Fruit fly (Drosophila melanogaster): Measurements from ENCODE around the gene Svil.
A peak's percentile ranks its signal among the peaks of the same experiment; 100 is the strongest.

Svil gene

DNA sequence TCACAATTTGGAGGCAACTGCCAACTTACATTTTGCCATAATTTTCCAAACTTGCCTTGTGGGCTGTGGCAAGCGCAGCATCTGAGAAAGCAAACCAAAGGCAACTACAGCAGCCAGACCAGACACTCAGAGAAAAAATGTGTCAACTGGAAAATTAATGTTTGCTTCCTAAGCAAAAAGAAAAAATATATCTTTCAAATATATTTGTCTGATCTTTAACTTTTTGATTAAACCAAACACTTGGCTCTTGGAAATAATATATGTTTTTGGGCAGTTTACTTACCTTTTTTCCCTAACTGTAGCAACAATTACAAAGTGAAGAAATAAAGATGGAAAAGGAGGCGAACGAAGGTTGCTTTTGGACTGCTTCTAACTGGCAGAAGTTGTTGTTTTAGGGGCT is 109.8 kb downstream of the Svil start:
- TF ChIP-seq CG32121 (GFP tag; IDR thresholded peaks at IDR 0.05) (peak; percentile 41; the same call in 1 of the 2 replicates), gl (tag; optimal IDR thresholded peaks at IDR 0.05) (peak; percentile 85), CG4496 (GFP tag; IDR thresholded peaks at IDR 0.05) (peak; percentile 89), CG10348 (GFP tag; IDR thresholded peaks at IDR 0.05) (no peak), CG15710 (tag; optimal IDR thresholded peaks at IDR 0.05) (peak; percentile 79), CG8301 (tag; optimal IDR thresholded peaks at IDR 0.05) (peak; percentile 91), CG9948 (tag; optimal IDR thresholded peaks at IDR 0.05) (peak; percentile 96), CG34367 (tag; optimal IDR thresholded peaks at IDR 0.05) (peak; percentile 65), CG17806 (tag; optimal IDR thresholded peaks at IDR 0.05) (peak; percentile 96), EcR (GFP tag; optimal IDR thresholded peaks at IDR 0.05) (no peak), D1 (tag; optimal IDR thresholded peaks at IDR 0.05) (peak; percentile 90), CG12605 (GFP tag; IDR thresholded peaks at IDR 0.05) (peak; percentile 82), fd96Ca (GFP tag; IDR thresholded peaks at IDR 0.05) (0 out of 3 replicates have a peak, but pooled peaks have one; percentile 18), Pif1A (GFP tag; optimal IDR thresholded peaks at IDR 0.05) (peak; percentile 89), CG14655 (GFP tag; optimal IDR thresholded peaks at IDR 0.05) (peak; percentile 95), rn (GFP tag; IDR thresholded peaks at IDR 0.05) (no peak), Ets98B (GFP tag; IDR thresholded peaks at IDR 0.05) (peak; percentile 69), Snoo (tag; optimal IDR thresholded peaks at IDR 0.05) (peak; percentile 80), CG8159 (tag; optimal IDR thresholded peaks at IDR 0.05) (peak; percentile 89), Pif1B (GFP tag; optimal IDR thresholded peaks at IDR 0.05) (peak; percentile 80), CG13204 (GFP tag; optimal IDR thresholded peaks at IDR 0.05) (peak; percentile 3)

DNA sequence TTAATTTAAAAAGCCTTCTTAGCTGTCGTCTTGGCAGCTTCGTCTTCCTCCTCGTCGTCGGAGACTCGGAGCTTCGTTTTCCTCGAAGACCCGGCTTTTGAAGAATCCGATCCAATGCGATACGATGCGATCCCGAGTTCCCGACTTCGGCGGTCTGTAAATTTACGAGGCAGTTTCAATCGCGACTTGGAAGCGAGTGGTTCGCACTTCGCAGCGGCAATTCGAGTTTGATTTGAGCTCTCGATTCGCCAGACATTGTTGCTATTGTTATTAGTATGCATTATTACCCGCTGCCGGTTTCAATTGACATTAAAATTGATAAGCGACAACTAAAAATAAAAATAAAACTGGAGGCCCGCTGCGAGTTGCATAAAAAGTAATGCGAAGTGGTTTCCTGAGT is 111.2 kb downstream of the Svil start, which contains the start of gene CG1146:
CG1146 (plus strand) TSS at position 171 of the 400 bp plus-strand sequence.
- TF ChIP-seq Ets98B (GFP tag; IDR thresholded peaks at IDR 0.05) (peak; percentile 52; the same call in 1 of the 2 replicates), CG10348 (GFP tag; IDR thresholded peaks at IDR 0.05) (no peak), CG13204 (GFP tag; optimal IDR thresholded peaks at IDR 0.05) (peak; percentile 44), Pif1A (GFP tag; optimal IDR thresholded peaks at IDR 0.05) (no peak), CG8159 (tag; optimal IDR thresholded peaks at IDR 0.05) (peak; percentile 11), CG14655 (GFP tag; optimal IDR thresholded peaks at IDR 0.05) (no peak), CG17806 (tag; optimal IDR thresholded peaks at IDR 0.05) (peak; percentile 1), EcR (GFP tag; optimal IDR thresholded peaks at IDR 0.05) (peak; percentile 48), fd96Ca (GFP tag; IDR thresholded peaks at IDR 0.05) (no peak), rn (GFP tag; IDR thresholded peaks at IDR 0.05) (no peak), gl (tag; optimal IDR thresholded peaks at IDR 0.05) (no peak), Pif1B (GFP tag; optimal IDR thresholded peaks at IDR 0.05) (peak; percentile 17)

DNA sequence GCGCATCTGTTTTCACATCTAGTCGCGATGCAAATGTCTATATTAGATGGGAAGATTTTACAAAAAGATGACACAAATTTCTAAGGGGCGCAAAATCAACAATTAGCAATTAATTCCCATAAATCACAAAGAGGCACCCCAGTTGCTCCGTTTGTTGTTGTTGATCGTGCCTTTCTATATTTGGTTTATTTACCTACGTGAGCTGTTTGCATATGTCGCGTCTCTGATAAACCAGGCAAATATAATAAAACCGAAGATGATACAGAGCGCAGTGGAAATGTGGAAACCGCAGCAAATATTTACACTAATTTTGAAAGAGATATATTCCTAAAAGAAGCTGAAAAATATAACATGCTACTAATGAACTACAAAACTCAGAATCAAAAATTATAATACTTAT is 112.0 kb downstream of the Svil start:
- TF ChIP-seq fd96Ca (GFP tag; IDR thresholded peaks at IDR 0.05) (no peak), gl (tag; optimal IDR thresholded peaks at IDR 0.05) (no peak), CG17806 (tag; optimal IDR thresholded peaks at IDR 0.05) (peak; percentile 23), CG15710 (tag; optimal IDR thresholded peaks at IDR 0.05) (no peak), Pif1B (GFP tag; optimal IDR thresholded peaks at IDR 0.05) (peak; percentile 10), CG8159 (tag; optimal IDR thresholded peaks at IDR 0.05) (peak; percentile 2)

dm6 chr3L:2489855-2490254 is 112.4 kb downstream of the Svil start:
- peak; percentile 41; the same call in 1 of the 3 replicates for TF ChIP-seq CG4496 (GFP tag; IDR thresholded peaks at IDR 0.05)
- TF ChIP-seq Pif1A (GFP tag; optimal IDR thresholded peaks at IDR 0.05): peak; percentile 17
- TF ChIP-seq CG9948 (tag; optimal IDR thresholded peaks at IDR 0.05): no peak
- no peak for TF ChIP-seq CG15710 (tag; optimal IDR thresholded peaks at IDR 0.05)
- no peak for TF ChIP-seq CG10348 (GFP tag; IDR thresholded peaks at IDR 0.05)
- TF ChIP-seq Pif1B (GFP tag; optimal IDR thresholded peaks at IDR 0.05): peak; percentile 42
- TF ChIP-seq CG32121 (GFP tag; IDR thresholded peaks at IDR 0.05): peak; percentile 42; the same call in 1 of the 2 replicates
- no peak for TF ChIP-seq D1 (tag; optimal IDR thresholded peaks at IDR 0.05)
- TF ChIP-seq EcR (GFP tag; optimal IDR thresholded peaks at IDR 0.05): peak; percentile 76
- no peak for TF ChIP-seq CG17806 (tag; optimal IDR thresholded peaks at IDR 0.05)
- TF ChIP-seq Ets98B (GFP tag; IDR thresholded peaks at IDR 0.05): peak; percentile 67; the same call in 1 of the 2 replicates
- TF ChIP-seq CG34367 (tag; optimal IDR thresholded peaks at IDR 0.05): no peak
- TF ChIP-seq CG13204 (GFP tag; optimal IDR thresholded peaks at IDR 0.05): peak; percentile 65
- no peak for TF ChIP-seq CG14655 (GFP tag; optimal IDR thresholded peaks at IDR 0.05)
- no peak for TF ChIP-seq Snoo (tag; optimal IDR thresholded peaks at IDR 0.05)
- TF ChIP-seq CG8159 (tag; optimal IDR thresholded peaks at IDR 0.05): no peak
- peak; percentile 77 for TF ChIP-seq fd96Ca (GFP tag; IDR thresholded peaks at IDR 0.05)
- 0 out of 2 replicates have a peak, but pooled peaks have one; percentile 37 for TF ChIP-seq CG12605 (GFP tag; IDR thresholded peaks at IDR 0.05)
- TF ChIP-seq gl (tag; optimal IDR thresholded peaks at IDR 0.05): no peak

DNA sequence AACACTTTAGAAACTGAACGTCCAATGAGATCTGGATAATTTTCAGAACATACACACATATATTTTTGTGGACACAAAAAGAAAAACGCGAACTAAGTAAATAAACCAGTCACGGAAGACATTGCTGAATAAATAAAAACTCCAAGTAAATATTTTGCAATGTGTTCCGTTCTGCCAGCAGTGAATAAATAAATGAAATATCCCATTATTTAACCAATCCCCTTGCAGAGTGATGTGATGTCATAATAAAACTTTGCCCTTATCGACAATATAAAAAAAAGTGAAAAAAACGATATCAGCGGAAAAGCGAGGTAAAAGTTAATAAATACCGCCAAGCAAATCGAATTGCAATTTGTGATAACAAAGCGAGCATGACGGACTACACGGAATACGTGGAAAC is 113.3 kb downstream of the Svil start:
- TF ChIP-seq CG8159 (tag; optimal IDR thresholded peaks at IDR 0.05): peak; percentile 18
- peak; percentile 37 for TF ChIP-seq gl (tag; optimal IDR thresholded peaks at IDR 0.05)
- no peak for TF ChIP-seq CG34367 (tag; optimal IDR thresholded peaks at IDR 0.05)

DNA sequence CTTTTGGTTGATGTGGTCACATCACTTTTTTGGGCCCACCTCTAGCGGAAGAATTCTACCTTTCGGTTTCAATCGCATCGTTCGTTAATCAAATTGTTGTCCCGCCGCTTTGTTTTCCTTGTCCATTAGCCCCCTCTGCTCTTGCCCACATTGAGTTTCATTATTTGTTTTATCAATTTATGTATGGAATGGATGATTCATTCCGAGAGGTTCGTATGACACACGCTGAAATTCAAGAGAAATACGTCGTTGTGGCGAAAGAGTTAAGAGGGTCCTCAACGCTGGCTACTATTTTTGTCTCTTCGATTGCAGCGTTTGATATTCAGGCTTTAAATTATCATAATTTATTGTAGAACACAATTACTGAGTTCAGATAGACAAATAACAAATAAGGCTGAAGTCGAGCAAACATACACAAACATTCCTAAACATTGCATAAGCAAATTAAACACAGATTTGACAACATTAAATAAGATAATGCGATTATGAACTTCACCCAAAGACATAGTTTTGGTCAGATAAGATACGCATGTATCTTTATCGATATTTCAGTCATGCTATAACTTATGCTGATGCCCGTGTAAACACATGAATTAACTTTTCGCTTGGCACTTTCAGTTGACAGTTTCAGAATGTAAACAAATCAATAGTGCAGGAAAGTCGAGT is 116.2 kb downstream of the Svil start:
- TF ChIP-seq CG9948 (tag; optimal IDR thresholded peaks at IDR 0.05): no peak
- TF ChIP-seq Snoo (tag; optimal IDR thresholded peaks at IDR 0.05): no peak
- TF ChIP-seq CG15710 (tag; optimal IDR thresholded peaks at IDR 0.05): no peak
- no peak for TF ChIP-seq gl (tag; optimal IDR thresholded peaks at IDR 0.05)
- no peak for TF ChIP-seq Ets98B (GFP tag; IDR thresholded peaks at IDR 0.05)
- no peak for TF ChIP-seq Pif1A (GFP tag; optimal IDR thresholded peaks at IDR 0.05)
- no peak for TF ChIP-seq CG34367 (tag; optimal IDR thresholded peaks at IDR 0.05)
